Worm (Caenorhabditis elegans) whole organism, L1 larva: ENCODE results near the gene pqn-92.

Source experiments
- C04F5.9 ChIP-seq: sonication (generic microtip); optimal IDR thresholded peaks from 2 replicates; lab custom pipeline; 2016; ENCODE audit warnings: missing genetic modification characterization, missing compliant biosample characterization
- C34B4.2 ChIP-seq: sonication (generic microtip); optimal IDR thresholded peaks from 2 replicates; lab custom pipeline; 2017; ENCODE audit warnings: mild to moderate bottlenecking, missing genetic modification characterization, missing compliant biosample characterization
- Y116A8C.19 ChIP-seq: sonication (generic microtip); optimal IDR thresholded peaks from 2 replicates; lab custom pipeline; 2016; ENCODE audit warnings: missing compliant biosample characterization, missing genetic modification characterization, borderline replicate concordance
- blmp-1 ChIP-seq: fragments of 150-350 bp; optimal IDR thresholded peaks from 2 replicates; lab custom pipeline; 2014; ENCODE audit warnings: missing biosample characterization, missing genetic modification characterization
- ceh-63 ChIP-seq: fragments of 200-800 bp; sonication (Bioruptor generic); optimal IDR thresholded peaks from 2 replicates; lab custom pipeline; 2018; ENCODE audit warnings: mild to moderate bottlenecking, missing genetic modification characterization, missing compliant biosample characterization
- ceh-82 ChIP-seq, 3 experiments: fragments of 150-350 bp in 1 of 3; sonication (generic microtip) in 2 of 3; optimal IDR thresholded peaks; 2 replicates each; lab custom pipeline; 2014 to 2017; ENCODE audit warnings: missing biosample characterization in 3 of 3, missing genetic modification characterization in 3 of 3
- dpl-1 ChIP-seq, 3 experiments: fragments of 150-350 bp in 2 of 3; sonication (generic microtip) in 1 of 3; optimal IDR thresholded peaks; 2 replicates each; lab custom pipeline; 2014 to 2017; ENCODE audit warnings: missing biosample characterization in 3 of 3, missing genetic modification characterization in 3 of 3, missing genetic modification reagents in 3 of 3
- dsc-1 ChIP-seq: sonication (generic microtip); optimal IDR thresholded peaks from 2 replicates; lab custom pipeline; 2016; ENCODE audit warnings: mild to moderate bottlenecking, missing genetic modification characterization, missing compliant biosample characterization
- egl-27 ChIP-seq, 2 experiments: fragments of 150-350 bp in 1 of 2; sonication (generic microtip); optimal IDR thresholded peaks; 3 replicates each; lab custom pipeline; 2017 to 2018; ENCODE audit warnings: missing biosample characterization in 2 of 2, missing genetic modification characterization in 2 of 2, missing genetic modification reagents in 2 of 2
- elt-2 ChIP-seq: sonication (generic microtip); optimal IDR thresholded peaks from 2 replicates; lab custom pipeline; 2016; ENCODE audit warnings: missing genetic modification characterization, mild to moderate bottlenecking, inconsistent platforms, missing compliant biosample characterization, missing genetic modification reagents
- elt-3 ChIP-seq, 6 experiments: fragments of 150-350 bp in 1 of 6; sonication (generic microtip); optimal IDR thresholded peaks; 2 replicates each; lab custom pipeline; 2017 to 2018; ENCODE audit warnings: missing biosample characterization in 6 of 6, missing genetic modification characterization in 6 of 6, inconsistent platforms in 1 of 6
- ets-5 ChIP-seq: fragments of 200-800 bp; sonication (Bioruptor generic); IDR thresholded peaks from 2 replicates; pipeline ENCODE4 v1.3.6; 2022; ENCODE audit warnings: missing genetic modification characterization, missing compliant biosample characterization
- fkh-4 ChIP-seq: sonication (generic microtip); optimal IDR thresholded peaks from 2 replicates; lab custom pipeline; 2016; ENCODE audit warnings: missing compliant biosample characterization, missing genetic modification characterization, borderline replicate concordance
- fkh-8 ChIP-seq: sonication (generic microtip); optimal IDR thresholded peaks from 2 replicates; lab custom pipeline; 2016; ENCODE audit warnings: mild to moderate bottlenecking, missing genetic modification characterization, missing compliant biosample characterization
- grh-1 ChIP-seq: fragments of 200-800 bp; sonication (Bioruptor generic); IDR thresholded peaks from 2 replicates; pipeline ENCODE4 v1.3.6; 2022; ENCODE audit warnings: missing genetic modification reagents, missing genetic modification characterization, missing compliant biosample characterization
- hlh-4 ChIP-seq: sonication (generic microtip); optimal IDR thresholded peaks from 2 replicates; lab custom pipeline; 2016; ENCODE audit warnings: mild to moderate bottlenecking, missing genetic modification characterization, missing compliant biosample characterization
- isw-1 ChIP-seq: fragments of 200-800 bp; sonication (Bioruptor generic); IDR thresholded peaks from 2 replicates; pipeline ENCODE4 v1.3.6; 2022; ENCODE audit warnings: missing genetic modification characterization, missing compliant biosample characterization
- lin-13 ChIP-seq: fragments of 150-350 bp; optimal IDR thresholded peaks from 2 replicates; lab custom pipeline; 2014; ENCODE audit warnings: missing biosample characterization, missing genetic modification reagents, missing genetic modification characterization
- lin-15B ChIP-seq: fragments of 150-350 bp; sonication (generic microtip); optimal IDR thresholded peaks from 3 replicates; lab custom pipeline; 2014; ENCODE audit warnings: missing biosample characterization, missing genetic modification characterization
- lin-35 ChIP-seq, 2 experiments: fragments of 150-350 bp; optimal IDR thresholded peaks; 2 replicates each; lab custom pipeline; 2014; ENCODE audit warnings: missing biosample characterization in 2 of 2, missing genetic modification characterization in 2 of 2, missing genetic modification reagents in 2 of 2
- lin-39 ChIP-seq: fragments of 150-350 bp; optimal IDR thresholded peaks from 2 replicates; lab custom pipeline; 2014; ENCODE audit warnings: missing biosample characterization, missing genetic modification reagents, missing genetic modification characterization
- lir-3 ChIP-seq: sonication (generic microtip); optimal IDR thresholded peaks from 2 replicates; lab custom pipeline; 2016; ENCODE audit warnings: mild to moderate bottlenecking, missing genetic modification characterization, moderate library complexity, missing compliant biosample characterization; ENCODE audit not compliant: poor library complexity
- lsy-2 ChIP-seq, 2 experiments: fragments of 150-350 bp; optimal IDR thresholded peaks; 2 replicates each; lab custom pipeline; 2014; ENCODE audit warnings: missing biosample characterization in 2 of 2, missing genetic modification characterization in 2 of 2
- mab-9 ChIP-seq: fragments of 200-800 bp; sonication (Bioruptor generic); IDR thresholded peaks from 2 replicates; pipeline ENCODE4 v1.3.6; 2022; ENCODE audit warnings: missing genetic modification reagents, missing genetic modification characterization, missing compliant biosample characterization
- mdl-1 ChIP-seq, 2 experiments: fragments of 150-350 bp; optimal IDR thresholded peaks; 2 replicates each; lab custom pipeline; 2014 to 2017; ENCODE audit warnings: missing biosample characterization in 2 of 2, missing genetic modification characterization in 2 of 2, inconsistent platforms in 1 of 2
- mef-2 ChIP-seq: fragments of 150-350 bp; optimal IDR thresholded peaks from 2 replicates; lab custom pipeline; 2014; ENCODE audit warnings: missing biosample characterization, missing genetic modification characterization
- mep-1 ChIP-seq: fragments of 150-350 bp; optimal IDR thresholded peaks from 2 replicates; lab custom pipeline; 2014; ENCODE audit warnings: missing biosample characterization, missing genetic modification characterization
- nhr-12 ChIP-seq: sonication (generic microtip); optimal IDR thresholded peaks from 2 replicates; lab custom pipeline; 2017; ENCODE audit warnings: missing biosample characterization, missing genetic modification characterization
- nhr-19 ChIP-seq: fragments of 200-800 bp; sonication (Bioruptor generic); conservative IDR thresholded peaks from 2 replicates; pipeline ENCODE4 v1.3.6; 2022; ENCODE audit warnings: missing genetic modification characterization, missing compliant biosample characterization
- nhr-47 ChIP-seq: sonication (generic microtip); optimal IDR thresholded peaks from 2 replicates; lab custom pipeline; 2016; ENCODE audit warnings: mild to moderate bottlenecking, missing genetic modification characterization, moderate library complexity, missing compliant biosample characterization
- nhr-71 ChIP-seq: sonication (generic microtip); optimal IDR thresholded peaks from 2 replicates; lab custom pipeline; 2016; ENCODE audit warnings: mild to moderate bottlenecking, missing genetic modification characterization, moderate library complexity, missing compliant biosample characterization
- nhr-85 ChIP-seq: sonication (generic microtip); peaks from one replicate; lab custom pipeline; 2016; ENCODE audit warnings: missing genetic modification characterization, inconsistent platforms, missing compliant biosample characterization
- pag-3 ChIP-seq: sonication (generic microtip); optimal IDR thresholded peaks from 2 replicates; lab custom pipeline; 2017; ENCODE audit warnings: missing genetic modification characterization, mild to moderate bottlenecking, missing compliant biosample characterization, antibody characterized with exemption, borderline replicate concordance; ENCODE audit not compliant: insufficient read depth
- pax-3 ChIP-seq: fragments of 200-800 bp; sonication (Bioruptor generic); optimal IDR thresholded peaks from 2 replicates; lab custom pipeline; 2018; ENCODE audit warnings: mild to moderate bottlenecking, missing genetic modification characterization, moderate library complexity, missing compliant biosample characterization
- snpc-4 ChIP-seq: fragments of 150-350 bp; optimal IDR thresholded peaks from 2 replicates; lab custom pipeline; 2014; ENCODE audit warnings: missing biosample characterization, missing genetic modification characterization
- snu-23 ChIP-seq: sonication (generic microtip); optimal IDR thresholded peaks from 2 replicates; lab custom pipeline; 2016; ENCODE audit warnings: missing genetic modification characterization, missing compliant biosample characterization
- sox-4 ChIP-seq: sonication (generic microtip); optimal IDR thresholded peaks from 2 replicates; lab custom pipeline; 2016; ENCODE audit warnings: missing genetic modification characterization, missing compliant biosample characterization
- sup-37 ChIP-seq: fragments of 200-800 bp; sonication (Bioruptor generic); optimal IDR thresholded peaks from 2 replicates; lab custom pipeline; 2018; ENCODE audit warnings: mild to moderate bottlenecking, missing genetic modification characterization, missing compliant biosample characterization
- tlp-1 ChIP-seq: fragments of 150-350 bp; optimal IDR thresholded peaks from 2 replicates; lab custom pipeline; 2014; ENCODE audit warnings: missing biosample characterization, missing genetic modification characterization
- unc-130 ChIP-seq: fragments of 150-350 bp; optimal IDR thresholded peaks from 2 replicates; lab custom pipeline; 2017; ENCODE audit warnings: missing biosample characterization, missing genetic modification characterization, inconsistent platforms
- unc-86 ChIP-seq: sonication (generic microtip); optimal IDR thresholded peaks from 2 replicates; lab custom pipeline; 2016; ENCODE audit warnings: missing genetic modification characterization, missing compliant biosample characterization
- unc-98 ChIP-seq: fragments of 200-800 bp; sonication (Bioruptor generic); IDR thresholded peaks from 2 replicates; pipeline ENCODE4 v1.3.6; 2022; ENCODE audit warnings: missing genetic modification characterization, missing compliant biosample characterization
- ztf-11 ChIP-seq, 2 experiments: sonication (generic microtip); optimal IDR thresholded peaks; 2 replicates each; lab custom pipeline; 2016 to 2017; ENCODE audit warnings: missing genetic modification characterization in 2 of 2, missing biosample characterization in 1 of 2, missing compliant biosample characterization in 1 of 2

Gene pqn-92

DNA sequence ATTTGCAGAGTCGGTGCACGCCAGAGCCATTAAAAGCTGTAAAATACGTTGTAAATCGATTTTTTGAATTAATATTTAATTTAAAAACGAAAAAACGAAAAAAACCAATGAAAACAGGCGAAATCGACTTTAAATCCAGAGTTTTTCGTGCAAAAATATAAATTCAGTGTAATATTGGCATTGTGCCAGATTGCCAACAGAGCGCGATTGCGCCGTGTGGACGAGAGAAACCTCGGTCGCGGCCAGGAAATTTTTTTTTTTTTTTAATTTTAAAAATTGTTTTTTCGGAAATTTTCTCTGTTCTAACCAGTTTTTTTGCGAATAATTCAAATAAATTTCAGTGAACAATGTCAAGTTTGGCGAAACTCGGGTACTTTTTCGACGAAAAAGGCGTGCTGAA lies 43.7 kb downstream of the pqn-92 start, which contains the start of the genes pph-4.1 and Y75B8A.31 (continued):
- TF ChIP-seq ets-5 (no peak), nhr-47 (peak; percentile 91), sox-4 (tag; lab: Kevin White, UChicago) (peak; percentile 80), tlp-1 (tag; lab: Kevin White, UChicago) (no peak), lin-35 (GFP tag; optimal IDR thresholded peaks at IDR 0.05; lab: Kevin White, UChicago) (peak; percentile 78 to 80), mef-2 (no peak), lir-3 (tag; lab: Kevin White, UChicago) (no peak), hlh-4 (tag; lab: Kevin White, UChicago) (no peak), fkh-8 (tag; lab: Kevin White, UChicago) (peak; percentile 90), nhr-71 (tag; lab: Kevin White, UChicago) (peak; percentile 95), unc-86 (tag; lab: Kevin White, UChicago) (peak; percentile 78), C34B4.2 (no peak), unc-98 (GFP tag; lab: Robert Waterston, UW) (peak; percentile 85), Y116A8C.19 (tag; lab: Kevin White, UChicago) (peak; percentile 58), lin-15B (peak; percentile 96), mab-9 (peak; percentile 74), ztf-11 (tag; optimal IDR thresholded peaks at IDR 0.05; lab: Kevin White, UChicago) (peak in 1 of 2 experiments; percentile 87), ceh-82 (tag; optimal IDR thresholded peaks at IDR 0.05; lab: Kevin White, UChicago) (peak; percentile 80 to 89 (median 88)), lin-13 (GFP tag; lab: Kevin White, UChicago) (peak; percentile 87), C04F5.9 (tag; lab: Kevin White, UChicago) (peak; percentile 73), dsc-1 (tag; lab: Kevin White, UChicago) (peak; percentile 91), elt-3 (tag; optimal IDR thresholded peaks at IDR 0.05; lab: Kevin White, UChicago) (peak in 1 of 6 experiments; percentile 72), blmp-1 (peak; percentile 73), snpc-4 (tag; lab: Kevin White, UChicago) (peak; percentile 59), mep-1 (tag; lab: Kevin White, UChicago) (peak; percentile 92), ceh-63 (GFP tag; lab: Kevin White, UChicago) (no peak), sup-37 (peak; percentile 60)
- TF ChIP-seq, all 84 proteins: peak for 53

DNA sequence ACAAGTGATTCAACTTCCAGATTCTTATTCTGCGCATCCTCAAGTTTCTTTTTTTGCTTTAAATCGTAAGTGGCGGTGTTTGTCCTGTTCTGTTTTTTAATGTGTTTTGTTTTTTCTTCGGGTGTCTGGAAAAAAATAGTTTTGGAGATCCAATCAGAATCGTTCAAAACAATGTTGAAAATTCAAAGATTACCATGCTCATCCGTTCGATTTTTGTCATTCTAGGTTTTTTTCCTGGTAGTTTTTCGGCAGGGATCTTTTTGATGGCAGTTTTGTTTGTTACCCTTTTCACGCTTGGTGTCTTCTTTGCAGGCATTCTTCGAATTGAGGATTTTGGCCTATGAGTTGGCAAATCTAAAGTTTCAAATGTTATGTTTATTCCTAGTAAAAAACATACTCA lies 49.0 kb downstream of the pqn-92 start:
- TF ChIP-seq nhr-85 (tag; lab: Kevin White, UChicago) = no peak
- TF ChIP-seq C34B4.2 = no peak
- no peak for TF ChIP-seq pax-3 (tag; lab: Kevin White, UChicago)
- no peak for TF ChIP-seq unc-130
- no peak for TF ChIP-seq pag-3
- TF ChIP-seq lin-39 (tag; lab: Kevin White, UChicago) = no peak
- TF ChIP-seq egl-27 (tag; optimal IDR thresholded peaks at IDR 0.05; lab: Kevin White, UChicago) = no peak
- no peak for TF ChIP-seq nhr-47
- no peak for TF ChIP-seq elt-2 (tag; lab: Kevin White, UChicago)
- TF ChIP-seq lin-15B = no peak
- no peak for TF ChIP-seq fkh-4
- TF ChIP-seq lin-13 (GFP tag; lab: Kevin White, UChicago) = no peak
- TF ChIP-seq dpl-1 (GFP tag; optimal IDR thresholded peaks at IDR 0.05; lab: Kevin White, UChicago) = no peak
- no peak for TF ChIP-seq nhr-71 (tag; lab: Kevin White, UChicago)
- TF ChIP-seq nhr-12 (tag; lab: Kevin White, UChicago) = no peak
- TF ChIP-seq nhr-19 (GFP tag; lab: Robert Waterston, UW) = no peak

DNA sequence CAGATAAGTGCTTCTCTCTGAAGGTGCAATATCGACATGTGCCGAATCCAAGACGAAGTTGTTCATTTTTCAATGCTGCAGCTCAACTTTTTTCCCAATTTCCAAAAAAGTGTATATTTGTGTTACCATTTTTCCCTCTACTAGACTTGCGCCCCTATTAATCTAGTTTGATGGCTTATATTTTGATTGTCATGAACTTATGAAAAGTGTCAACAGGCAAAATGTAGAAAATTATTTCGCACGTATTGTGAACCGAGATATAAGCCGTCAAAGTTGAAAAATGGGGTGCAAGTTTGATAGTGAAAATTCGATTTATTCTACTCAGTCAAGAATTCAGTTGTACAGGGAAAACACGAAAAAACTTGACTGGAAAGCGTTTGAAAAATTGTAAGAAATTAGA lies 50.9 kb downstream of the pqn-92 start, which contains the start of gene Y75B8A.32:
TSS of gene Y75B8A.32 (minus strand) at position 101 of the 400 bp plus-strand sequence.
- no peak for TF ChIP-seq mdl-1 (tag; optimal IDR thresholded peaks at IDR 0.05; lab: Kevin White, UChicago)
- TF ChIP-seq grh-1 (GFP tag; lab: Robert Waterston, UW) = no peak
- TF ChIP-seq snu-23 (GFP tag; lab: Kevin White, UChicago) = no peak
- TF ChIP-seq C34B4.2 = no peak
- TF ChIP-seq hlh-4 (tag; lab: Kevin White, UChicago) = no peak
- TF ChIP-seq isw-1 (GFP tag; lab: Robert Waterston, UW) = no peak
- no peak for TF ChIP-seq nhr-71 (tag; lab: Kevin White, UChicago)
- TF ChIP-seq lsy-2 (tag; optimal IDR thresholded peaks at IDR 0.05; lab: Kevin White, UChicago) = no peak
